Worm (Caenorhabditis elegans) whole organism, L3 larva: Measurements from ENCODE around the gene T23G7.3.

Source experiments
- elt-1 ChIP-seq: fragments of 150-350 bp; optimal IDR thresholded peaks from 2 replicates; lab custom pipeline; 2014; ENCODE audit warnings: missing biosample characterization, missing genetic modification characterization
- elt-3 ChIP-seq, 3 experiments: fragments of 150-350 bp in 1 of 3; sonication (generic microtip) in 2 of 3; optimal IDR thresholded peaks; 2 replicates in 2 of 3; 4 replicates in 1 of 3; lab custom pipeline; 2014 to 2017; ENCODE audit warnings: missing biosample characterization in 3 of 3, missing genetic modification characterization in 3 of 3
- jun-1 ChIP-seq: fragments of 150-350 bp; optimal IDR thresholded peaks from 2 replicates; lab custom pipeline; 2014; ENCODE audit warnings: missing biosample characterization, missing genetic modification reagents, missing genetic modification characterization
- nhr-25 ChIP-seq: sonication (generic microtip); optimal IDR thresholded peaks from 2 replicates; lab custom pipeline; 2017; ENCODE audit warnings: missing biosample characterization, missing genetic modification characterization
- unc-62 ChIP-seq: fragments of 150-350 bp; sonication (generic microtip); optimal IDR thresholded peaks from 4 replicates; lab custom pipeline; 2014; ENCODE audit warnings: missing biosample characterization, missing genetic modification reagents, missing genetic modification characterization

DNA sequence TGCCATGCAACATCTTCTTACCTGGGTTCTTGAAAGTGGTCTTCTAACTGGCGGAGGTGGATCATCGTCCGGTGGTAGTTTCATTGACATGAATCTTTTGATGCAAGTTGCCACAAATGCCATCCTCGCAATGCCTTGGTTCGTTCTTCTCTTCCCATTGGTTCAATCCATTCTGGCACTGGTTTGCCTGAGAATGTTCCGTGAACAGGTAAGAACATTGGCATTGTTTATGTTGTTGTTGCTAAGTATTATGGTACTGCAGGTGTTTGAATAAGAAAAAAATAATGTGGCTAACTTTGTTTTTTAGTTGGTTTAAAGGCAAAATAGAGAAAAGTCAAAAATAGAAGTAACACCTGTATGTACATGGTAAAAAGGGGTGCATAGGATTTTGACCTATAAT is 23.8 kb downstream of the T23G7.3 start:
- no peak for TF ChIP-seq nhr-25 (tag; lab: Kevin White, UChicago)
- TF ChIP-seq elt-3 (tag; optimal IDR thresholded peaks at IDR 0.05; lab: Kevin White, UChicago) = no peak
- no peak for TF ChIP-seq jun-1
- no peak for TF ChIP-seq elt-1 (tag; lab: Kevin White, UChicago)
- no peak for TF ChIP-seq unc-62
